Worm (Caenorhabditis elegans) whole organism, young adult: ENCODE data around the gene Y54G2A.76.
A peak's percentile ranks its signal among the peaks of the same experiment; 100 is the strongest.

ENCODE experiments used
- attf-5 ChIP-seq: fragments of 200-800 bp; sonication (Bioruptor generic); optimal IDR thresholded peaks from 2 replicates; lab custom pipeline; 2018; ENCODE audit warnings: mild to moderate bottlenecking, missing genetic modification characterization, missing compliant biosample characterization
- dpff-1 ChIP-seq: sonication (generic microtip); optimal IDR thresholded peaks from 2 replicates; lab custom pipeline; 2017; ENCODE audit warnings: mild to moderate bottlenecking, missing genetic modification characterization, missing compliant biosample characterization
- egl-18 ChIP-seq: fragments of 200-800 bp; sonication (Bioruptor generic); IDR thresholded peaks from 2 replicates; pipeline ENCODE4 v1.3.6; 2022; ENCODE audit warnings: missing genetic modification reagents, missing genetic modification characterization, missing compliant biosample characterization
- fkh-3 ChIP-seq: sonication (generic microtip); optimal IDR thresholded peaks from 2 replicates; lab custom pipeline; 2016; ENCODE audit warnings: mild to moderate bottlenecking, missing genetic modification characterization, missing compliant biosample characterization
- lsl-1 ChIP-seq: fragments of 200-800 bp; sonication (Bioruptor generic); optimal IDR thresholded peaks from 2 replicates; lab custom pipeline; 2018; ENCODE audit warnings: mild to moderate bottlenecking, missing genetic modification characterization, moderate library complexity, missing compliant biosample characterization
- nhr-120 ChIP-seq: fragments of 200-800 bp; sonication (Bioruptor generic); IDR thresholded peaks from 2 replicates; pipeline ENCODE4 v1.3.6; 2022; ENCODE audit warnings: missing genetic modification characterization, missing compliant biosample characterization
- nhr-179 ChIP-seq: sonication (generic microtip); optimal IDR thresholded peaks from 2 replicates; lab custom pipeline; 2016; ENCODE audit warnings: mild to moderate bottlenecking, missing genetic modification characterization, missing compliant biosample characterization
- rpc-1 ChIP-seq, 2 experiments: fragments of 150-350 bp in 1 of 2; sonication (generic microtip) in 1 of 2; optimal IDR thresholded peaks; 2 replicates each; lab custom pipeline; 2014 to 2018; ENCODE audit warnings: missing biosample characterization in 1 of 2, missing genetic modification characterization in 1 of 2, missing genetic modification reagents in 1 of 2, missing genotype in 1 of 2
- sptf-2 ChIP-seq: fragments of 200-800 bp; sonication (Bioruptor generic); optimal IDR thresholded peaks from 2 replicates; lab custom pipeline; 2018; ENCODE audit warnings: mild to moderate bottlenecking, missing genetic modification characterization, missing compliant biosample characterization

DNA sequence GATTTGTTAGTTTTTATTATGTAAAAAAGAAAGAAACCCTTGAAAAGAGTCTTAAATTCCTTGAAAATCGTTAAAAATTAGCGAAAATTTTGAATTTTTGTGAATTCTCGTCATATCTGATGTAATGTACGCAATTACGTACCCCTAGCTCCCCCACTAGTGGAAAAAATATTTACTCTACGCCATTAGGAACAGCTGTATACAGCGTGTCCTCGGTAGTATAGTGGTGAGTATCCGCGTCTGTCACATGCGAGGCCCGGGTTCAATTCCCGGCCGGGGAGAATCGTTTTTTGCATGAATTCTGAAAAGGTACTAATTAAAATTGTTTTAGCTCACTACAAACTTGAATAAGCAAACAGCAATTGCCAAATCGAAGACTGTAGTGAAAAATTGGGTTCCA is 9.3 kb upstream of the Y54G2A.76 start:
- no peak for TF ChIP-seq dpff-1 (tag; lab: Kevin White, UChicago)
- TF ChIP-seq fkh-3 (tag; lab: Kevin White, UChicago), result no peak
- no peak for TF ChIP-seq nhr-120
- TF ChIP-seq lsl-1, result no peak
- no peak for TF ChIP-seq nhr-179 (tag; lab: Kevin White, UChicago)
- TF ChIP-seq egl-18, result no peak
- no peak for TF ChIP-seq sptf-2 (GFP tag; lab: Kevin White, UChicago)
- TF ChIP-seq attf-5, result no peak
- peak; percentile 22 for TF ChIP-seq rpc-1 (optimal IDR thresholded peaks at IDR 0.05; lab: Kevin White, UChicago)
- peak; percentile 60 for TF ChIP-seq rpc-1 (tag; optimal IDR thresholded peaks at IDR 0.05; lab: Kevin White, UChicago)
